Worm (Caenorhabditis elegans) whole organism, L1 larva: ENCODE measurements around the gene ucr-2.2.

Source experiments
- C04F5.9 ChIP-seq: sonication (generic microtip); optimal IDR thresholded peaks from 2 replicates; lab custom pipeline; 2016; ENCODE audit warnings: missing genetic modification characterization, missing compliant biosample characterization
- C16A3.4 ChIP-seq: fragments of 150-350 bp; optimal IDR thresholded peaks from 2 replicates; lab custom pipeline; 2014; ENCODE audit warnings: missing biosample characterization, missing genetic modification characterization
- F16B12.6 ChIP-seq: fragments of 150-350 bp; optimal IDR thresholded peaks from 2 replicates; lab custom pipeline; 2014; ENCODE audit warnings: missing biosample characterization, missing genetic modification characterization
- alr-1 ChIP-seq: fragments of 200-800 bp; sonication (Bioruptor generic); optimal IDR thresholded peaks from 2 replicates; lab custom pipeline; 2018; ENCODE audit warnings: borderline replicate concordance, mild to moderate bottlenecking, missing genetic modification characterization, missing compliant biosample characterization
- ceh-8 ChIP-seq: fragments of 200-800 bp; sonication (Bioruptor generic); optimal IDR thresholded peaks from 2 replicates; lab custom pipeline; 2018; ENCODE audit warnings: mild to moderate bottlenecking, missing genetic modification characterization, moderate library complexity, missing compliant biosample characterization
- ces-1 ChIP-seq: fragments of 150-350 bp; optimal IDR thresholded peaks from 2 replicates; lab custom pipeline; 2014; ENCODE audit warnings: missing biosample characterization, missing genetic modification reagents, missing genetic modification characterization
- dpl-1 ChIP-seq, 3 experiments: fragments of 150-350 bp in 2 of 3; sonication (generic microtip) in 1 of 3; optimal IDR thresholded peaks; 2 replicates each; lab custom pipeline; 2014 to 2017; ENCODE audit warnings: missing biosample characterization in 3 of 3, missing genetic modification characterization in 3 of 3, missing genetic modification reagents in 3 of 3
- dsc-1 ChIP-seq: sonication (generic microtip); optimal IDR thresholded peaks from 2 replicates; lab custom pipeline; 2016; ENCODE audit warnings: mild to moderate bottlenecking, missing genetic modification characterization, missing compliant biosample characterization
- efl-1 ChIP-seq, 4 experiments: fragments of 150-350 bp; optimal IDR thresholded peaks in 3 of 4; peaks in 1 of 4; 1 replicate in 1 of 4; 2 replicates in 3 of 4; lab custom pipeline; 2014; ENCODE audit warnings: missing biosample characterization in 2 of 4, missing genetic modification characterization in 2 of 4, missing genetic modification reagents in 2 of 4
- egl-13 ChIP-seq: sonication (generic microtip); optimal IDR thresholded peaks from 2 replicates; lab custom pipeline; 2016; ENCODE audit warnings: missing genotype, missing genetic modification reagents, missing genetic modification characterization, missing compliant biosample characterization
- elt-2 ChIP-seq: sonication (generic microtip); optimal IDR thresholded peaks from 2 replicates; lab custom pipeline; 2016; ENCODE audit warnings: missing genetic modification characterization, mild to moderate bottlenecking, inconsistent platforms, missing compliant biosample characterization, missing genetic modification reagents
- elt-3 ChIP-seq, 6 experiments: fragments of 150-350 bp in 1 of 6; sonication (generic microtip); optimal IDR thresholded peaks; 2 replicates each; lab custom pipeline; 2017 to 2018; ENCODE audit warnings: missing biosample characterization in 6 of 6, missing genetic modification characterization in 6 of 6, inconsistent platforms in 1 of 6
- lin-13 ChIP-seq: fragments of 150-350 bp; optimal IDR thresholded peaks from 2 replicates; lab custom pipeline; 2014; ENCODE audit warnings: missing biosample characterization, missing genetic modification reagents, missing genetic modification characterization
- lin-15B ChIP-seq: fragments of 150-350 bp; sonication (generic microtip); optimal IDR thresholded peaks from 3 replicates; lab custom pipeline; 2014; ENCODE audit warnings: missing biosample characterization, missing genetic modification characterization
- lin-35 ChIP-seq, 2 experiments: fragments of 150-350 bp; optimal IDR thresholded peaks; 2 replicates each; lab custom pipeline; 2014; ENCODE audit warnings: missing biosample characterization in 2 of 2, missing genetic modification characterization in 2 of 2, missing genetic modification reagents in 2 of 2
- nhr-11 ChIP-seq: fragments of 150-350 bp; optimal IDR thresholded peaks from 2 replicates; lab custom pipeline; 2014; ENCODE audit warnings: missing biosample characterization, missing genetic modification characterization
- nhr-12 ChIP-seq: sonication (generic microtip); optimal IDR thresholded peaks from 2 replicates; lab custom pipeline; 2017; ENCODE audit warnings: missing biosample characterization, missing genetic modification characterization
- nhr-20 ChIP-seq: sonication (generic microtip); optimal IDR thresholded peaks from 2 replicates; lab custom pipeline; 2016; ENCODE audit warnings: mild to moderate bottlenecking, missing genetic modification characterization, missing compliant biosample characterization
- nhr-84 ChIP-seq: sonication (generic microtip); optimal IDR thresholded peaks from 2 replicates; lab custom pipeline; 2017; ENCODE audit warnings: missing biosample characterization, missing genetic modification characterization
- nhr-85 ChIP-seq: sonication (generic microtip); peaks from one replicate; lab custom pipeline; 2016; ENCODE audit warnings: missing genetic modification characterization, inconsistent platforms, missing compliant biosample characterization
- nhr-90 ChIP-seq: sonication (generic microtip); optimal IDR thresholded peaks from 2 replicates; lab custom pipeline; 2016; ENCODE audit warnings: mild to moderate bottlenecking, missing genetic modification characterization, missing compliant biosample characterization; ENCODE audit not compliant: poor library complexity
- pqm-1 ChIP-seq: sonication (generic microtip); optimal IDR thresholded peaks from 3 replicates; lab custom pipeline; 2017; ENCODE audit warnings: missing biosample characterization, missing genetic modification characterization
- skn-1 ChIP-seq: fragments of 150-350 bp; optimal IDR thresholded peaks from 2 replicates; lab custom pipeline; 2014; ENCODE audit warnings: missing biosample characterization, missing genetic modification characterization
- snpc-4 ChIP-seq: fragments of 150-350 bp; optimal IDR thresholded peaks from 2 replicates; lab custom pipeline; 2014; ENCODE audit warnings: missing biosample characterization, missing genetic modification characterization
- snu-23 ChIP-seq: sonication (generic microtip); optimal IDR thresholded peaks from 2 replicates; lab custom pipeline; 2016; ENCODE audit warnings: missing genetic modification characterization, missing compliant biosample characterization
- sox-4 ChIP-seq: sonication (generic microtip); optimal IDR thresholded peaks from 2 replicates; lab custom pipeline; 2016; ENCODE audit warnings: missing genetic modification characterization, missing compliant biosample characterization
- sptf-1 ChIP-seq: fragments of 150-350 bp; optimal IDR thresholded peaks from 2 replicates; lab custom pipeline; 2014; ENCODE audit warnings: missing biosample characterization, missing genetic modification characterization
- sup-37 ChIP-seq: fragments of 200-800 bp; sonication (Bioruptor generic); optimal IDR thresholded peaks from 2 replicates; lab custom pipeline; 2018; ENCODE audit warnings: mild to moderate bottlenecking, missing genetic modification characterization, missing compliant biosample characterization
- unc-130 ChIP-seq: fragments of 150-350 bp; optimal IDR thresholded peaks from 2 replicates; lab custom pipeline; 2017; ENCODE audit warnings: missing biosample characterization, missing genetic modification characterization, inconsistent platforms
- unc-62 ChIP-seq: fragments of 150-350 bp; optimal IDR thresholded peaks from 2 replicates; lab custom pipeline; 2014; ENCODE audit warnings: missing biosample characterization, missing genetic modification reagents, missing genetic modification characterization
- ztf-4 ChIP-seq: fragments of 150-350 bp; optimal IDR thresholded peaks from 2 replicates; lab custom pipeline; 2014; ENCODE audit warnings: missing biosample characterization, missing genetic modification characterization

The ucr-2.2 gene

DNA sequence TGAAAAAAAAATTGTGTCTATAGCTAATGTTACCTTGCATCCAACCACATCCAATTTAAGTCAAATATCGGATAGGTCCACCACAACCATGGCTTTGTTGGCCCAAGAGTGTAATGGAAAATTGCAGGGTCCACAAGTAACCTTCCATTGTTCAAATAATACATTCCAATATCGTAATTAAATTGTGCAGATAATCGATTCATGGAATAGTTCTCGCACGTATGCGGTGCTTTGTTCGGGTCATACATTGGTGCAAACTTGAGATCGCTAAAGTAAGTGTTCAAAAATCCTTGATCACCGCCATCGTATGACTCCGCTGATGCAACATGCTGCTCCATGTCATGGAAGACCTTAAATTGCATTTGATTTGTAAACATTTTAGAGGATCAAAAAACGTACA lies 10.6 kb upstream of the ucr-2.2 start:
- TF ChIP-seq nhr-84: no peak
- TF ChIP-seq efl-1 (optimal IDR thresholded peaks at IDR 0.05; lab: Kevin White, UChicago): no peak
- TF ChIP-seq efl-1 (GFP tag; optimal IDR thresholded peaks at IDR 0.05 in 1 of 2; lab: Kevin White, UChicago): peak in 1 of 2 experiments; percentile 9
- TF ChIP-seq, all 84 proteins: peak for 1

DNA sequence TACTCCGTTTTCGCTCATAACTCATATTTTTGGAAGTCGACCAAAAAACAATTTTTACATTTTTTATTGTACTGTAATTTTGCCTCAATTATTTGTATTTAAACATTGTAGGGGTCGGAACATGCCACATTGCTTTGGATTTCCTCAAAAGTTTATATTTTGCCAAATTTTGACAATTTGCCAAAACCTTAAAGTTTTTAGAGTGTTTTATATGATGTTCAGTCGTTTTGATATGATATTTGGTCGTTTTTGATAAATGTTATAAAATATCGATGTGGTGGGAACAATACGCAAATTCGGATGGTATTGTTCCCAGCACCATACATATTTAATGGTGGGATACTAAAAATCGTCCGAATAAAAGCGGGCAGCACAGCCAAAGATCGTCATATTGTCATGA lies 9.6 kb upstream of the ucr-2.2 start, which contains the start of gene T10B10.9:
Gene T10B10.9 (plus strand): TSS at position 301 of the 400 bp plus-strand sequence.
- no peak for TF ChIP-seq lin-35 (GFP tag; optimal IDR thresholded peaks at IDR 0.05; lab: Kevin White, UChicago)
- no peak for TF ChIP-seq pqm-1 (tag; lab: Kevin White, UChicago)
- no peak for TF ChIP-seq C16A3.4 (tag; lab: Kevin White, UChicago)
- TF ChIP-seq, all 84 proteins: peak for 0

DNA sequence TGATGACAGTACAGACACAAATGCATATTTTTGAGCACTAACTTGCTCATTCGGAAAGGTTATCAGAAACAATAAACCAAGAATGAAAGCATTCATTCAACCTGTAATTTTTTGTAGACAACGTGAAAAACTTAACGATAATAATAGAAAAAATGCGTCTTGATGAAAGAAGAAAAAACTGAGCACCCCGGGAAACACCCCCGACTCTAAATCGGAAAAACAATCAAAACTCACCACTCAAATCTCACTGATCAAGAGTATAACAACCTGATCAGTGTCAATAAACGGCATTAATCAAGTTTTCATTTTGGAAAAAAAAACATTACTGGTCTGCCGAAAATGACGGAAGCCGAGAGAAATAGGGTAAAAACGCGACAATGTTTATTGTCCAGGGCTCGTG lies 7.6 kb upstream of the ucr-2.2 start, which contains the start of gene T10B10.8:
Gene T10B10.8 (minus strand): TSS at position 101 of the 400 bp plus-strand sequence.
- TF ChIP-seq dsc-1 (tag; lab: Kevin White, UChicago) (no peak), dpl-1 (GFP tag; optimal IDR thresholded peaks at IDR 0.05; lab: Kevin White, UChicago) (no peak), nhr-84 (no peak), skn-1 (tag; lab: Kevin White, UChicago) (no peak), egl-13 (tag; lab: Kevin White, UChicago) (no peak), sptf-1 (tag; lab: Kevin White, UChicago) (no peak), unc-130 (no peak), sup-37 (GFP tag; lab: Kevin White, UChicago) (no peak), sox-4 (no peak), lin-13 (GFP tag; lab: Kevin White, UChicago) (no peak), ztf-4 (tag; lab: Kevin White, UChicago) (no peak), snu-23 (GFP tag; lab: Kevin White, UChicago) (no peak)

DNA sequence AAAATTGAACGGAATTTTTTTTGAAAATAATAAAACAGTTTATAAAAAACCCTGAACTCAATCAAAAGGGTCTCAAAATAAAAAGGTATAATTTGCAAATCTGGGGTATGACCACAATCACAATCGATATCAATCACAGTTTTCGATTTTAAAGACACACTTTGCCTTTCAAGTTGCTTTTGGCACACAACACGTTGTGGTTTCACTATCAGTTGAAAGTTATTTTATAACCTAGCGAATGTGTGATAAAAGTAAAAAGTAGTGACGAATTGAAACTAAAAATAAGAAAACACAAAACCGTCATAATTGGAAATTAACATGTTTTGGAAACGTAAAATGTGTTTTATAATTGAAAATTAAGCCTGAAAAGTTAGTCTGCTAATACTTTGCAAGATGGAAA lies 6.0 kb upstream of the ucr-2.2 start:
- TF ChIP-seq elt-2 (peak; percentile 46), elt-3 (tag; optimal IDR thresholded peaks at IDR 0.05; lab: Kevin White, UChicago) (no peak)

DNA sequence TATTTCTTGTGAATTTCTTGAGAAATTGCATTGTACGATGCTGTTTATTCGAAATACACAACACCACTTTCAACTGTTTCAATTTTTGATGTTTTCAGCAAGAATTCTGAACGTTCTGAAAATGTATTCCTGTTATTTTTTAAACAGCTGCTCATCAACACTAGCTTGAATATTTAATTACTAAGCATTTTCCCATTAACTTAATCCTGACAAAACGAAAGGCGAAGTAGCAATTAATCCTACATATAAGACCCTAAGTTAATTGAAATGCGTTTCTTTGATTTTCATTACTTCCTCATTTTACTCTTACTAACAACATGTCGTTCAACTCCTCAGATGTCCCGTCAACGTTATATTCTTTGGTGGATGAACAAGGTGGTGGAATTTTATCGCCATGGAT lies 5.3 kb upstream of the ucr-2.2 start, which contains the start of gene ocr-3:
Gene ocr-3 (plus strand): TSS at position 301 of the 400 bp plus-strand sequence.
- TF ChIP-seq nhr-90 (no peak), nhr-85 (peak; percentile 26)

- TF ChIP-seq snpc-4 (tag; lab: Kevin White, UChicago) (peak; percentile 87), lin-13 (GFP tag; lab: Kevin White, UChicago) (no peak), ces-1 (GFP tag; lab: Kevin White, UChicago) (no peak), ceh-8 (GFP tag; lab: Kevin White, UChicago) (no peak), C04F5.9 (tag; lab: Kevin White, UChicago) (no peak), sup-37 (GFP tag; lab: Kevin White, UChicago) (no peak), elt-2 (peak; percentile 13), nhr-11 (tag; lab: Kevin White, UChicago) (no peak), lin-15B (tag; lab: Kevin White, UChicago) (no peak), nhr-12 (no peak), dsc-1 (tag; lab: Kevin White, UChicago) (no peak), alr-1 (no peak), skn-1 (tag; lab: Kevin White, UChicago) (no peak), F16B12.6 (tag; lab: Kevin White, UChicago) (no peak), unc-62 (GFP tag; lab: Kevin White, UChicago) (no peak), nhr-20 (tag; lab: Kevin White, UChicago) (no peak)
Measured at ce11 chrX:15170958-15171357, 2.7 kb upstream of the ucr-2.2 start.
